Fruit fly (Drosophila melanogaster) whole organism, embryonic: ENCODE data around the gene CG3448.

Experiments used
- Aef1 ChIP-seq: fragments of 200-800 bp; sonication (Bioruptor generic); IDR thresholded peaks from 3 replicates; pipeline ENCODE4 v1.3.6; 2022; ENCODE audit warnings: missing biosample characterization, missing genetic modification characterization
- Blimp-1 ChIP-seq: fragments of 200-800 bp; sonication (Bioruptor generic); optimal IDR thresholded peaks from 3 replicates; lab custom pipeline; 2018; ENCODE audit warnings: missing biosample characterization, missing genetic modification characterization, mild to moderate bottlenecking, moderate library complexity, missing genetic modification reagents
- CG1024 ChIP-seq: fragments of 200-800 bp; sonication (Bioruptor generic); IDR thresholded peaks from 2 replicates; pipeline ENCODE4 v1.3.6; 2022; ENCODE audit warnings: missing biosample characterization, missing genetic modification characterization
- CG11398 ChIP-seq: fragments of 200-800 bp; sonication (Bioruptor generic); optimal IDR thresholded peaks from 2 replicates; lab custom pipeline; 2016; ENCODE audit warnings: missing biosample characterization, missing genetic modification characterization
- CG11504 ChIP-seq: fragments of 200-800 bp; sonication (Bioruptor generic); optimal IDR thresholded peaks from 3 replicates; lab custom pipeline; 2019; ENCODE audit warnings: missing biosample characterization, mild to moderate bottlenecking, missing genetic modification characterization, moderate library complexity
- CG12071 ChIP-seq: fragments of 200-800 bp; sonication (Bioruptor generic); optimal IDR thresholded peaks from 3 replicates; lab custom pipeline; 2018; ENCODE audit warnings: missing biosample characterization, mild to moderate bottlenecking, missing genetic modification characterization
- CG12299 ChIP-seq: fragments of 200-800 bp; sonication (Bioruptor generic); optimal IDR thresholded peaks from 2 replicates; lab custom pipeline; 2018; ENCODE audit warnings: missing biosample characterization, mild to moderate bottlenecking, missing genetic modification characterization
- CG13123 ChIP-seq: fragments of 200-800 bp; sonication (Bioruptor generic); optimal IDR thresholded peaks from 2 replicates; lab custom pipeline; 2016; ENCODE audit warnings: missing biosample characterization, missing genetic modification characterization
- CG15269 ChIP-seq: fragments of 200-800 bp; sonication (Bioruptor generic); optimal IDR thresholded peaks from 2 replicates; lab custom pipeline; 2018; ENCODE audit warnings: missing biosample characterization, mild to moderate bottlenecking, missing genetic modification characterization, moderate library complexity
- CG15479 ChIP-seq: fragments of 200-800 bp; sonication (Bioruptor generic); optimal IDR thresholded peaks from 3 replicates; lab custom pipeline; 2019; ENCODE audit warnings: missing biosample characterization, mild to moderate bottlenecking, missing genetic modification characterization, moderate library complexity
- CG15514 ChIP-seq: fragments of 200-800 bp; sonication (Bioruptor generic); optimal IDR thresholded peaks from 3 replicates; lab custom pipeline; 2017; ENCODE audit warnings: missing biosample characterization, missing genetic modification characterization, mild to moderate bottlenecking, moderate library complexity, missing genetic modification reagents
- CG18262 ChIP-seq: fragments of 200-800 bp; optimal IDR thresholded peaks from 3 replicates; lab custom pipeline; 2019; ENCODE audit warnings: missing biosample characterization, mild to moderate bottlenecking, missing genetic modification characterization, moderate library complexity
- CG18599 ChIP-seq: fragments of 200-800 bp; sonication (Bioruptor generic); optimal IDR thresholded peaks from 3 replicates; lab custom pipeline; 2017; ENCODE audit warnings: missing biosample characterization, missing genetic modification characterization, mild to moderate bottlenecking, moderate library complexity, missing genetic modification reagents
- CG18764 ChIP-seq: fragments of 200-800 bp; sonication (Bioruptor generic); optimal IDR thresholded peaks from 3 replicates; lab custom pipeline; 2016; ENCODE audit warnings: missing biosample characterization, missing genetic modification characterization
- CG31441 ChIP-seq: fragments of 200-800 bp; sonication (Bioruptor generic); IDR thresholded peaks from 2 replicates; pipeline ENCODE4 v1.3.6; 2022; ENCODE audit warnings: missing biosample characterization, missing genetic modification characterization
- CG34376 ChIP-seq: fragments of 200-800 bp; sonication (Bioruptor generic); optimal IDR thresholded peaks from 2 replicates; lab custom pipeline; 2018; ENCODE audit warnings: missing biosample characterization, mild to moderate bottlenecking, missing genetic modification characterization
- CG4424 ChIP-seq: fragments of 200-800 bp; sonication (Bioruptor generic); optimal IDR thresholded peaks from 3 replicates; lab custom pipeline; 2016; ENCODE audit warnings: missing biosample characterization, missing genetic modification characterization
- CG6854 ChIP-seq: fragments of 200-800 bp; sonication (Bioruptor generic); optimal IDR thresholded peaks from 3 replicates; lab custom pipeline; 2017; ENCODE audit warnings: missing biosample characterization, mild to moderate bottlenecking, missing genetic modification characterization
- CG7928 ChIP-seq: fragments of 200-800 bp; sonication (Bioruptor generic); optimal IDR thresholded peaks from 2 replicates; lab custom pipeline; 2017; ENCODE audit warnings: missing biosample characterization, mild to moderate bottlenecking, missing genetic modification characterization
- CG8359 ChIP-seq: fragments of 200-800 bp; sonication (Bioruptor generic); optimal IDR thresholded peaks from 2 replicates; lab custom pipeline; 2017; ENCODE audit warnings: missing biosample characterization, mild to moderate bottlenecking, missing genetic modification characterization, borderline replicate concordance
- CoRest ChIP-seq: fragments of 200-800 bp; sonication (Bioruptor generic); optimal IDR thresholded peaks from 3 replicates; lab custom pipeline; 2018; ENCODE audit warnings: missing biosample characterization, mild to moderate bottlenecking, missing genetic modification characterization, moderate library complexity
- Dp ChIP-seq: fragments of 200-800 bp; sonication (Bioruptor generic); optimal IDR thresholded peaks from 2 replicates; lab custom pipeline; 2018; ENCODE audit warnings: missing biosample characterization, mild to moderate bottlenecking, missing genetic modification characterization, moderate library complexity
- ERR ChIP-seq: fragments of 200-800 bp; sonication (Bioruptor generic); optimal IDR thresholded peaks from 2 replicates; lab custom pipeline; 2016; ENCODE audit warnings: missing biosample characterization, missing genetic modification characterization
- HHEX ChIP-seq: fragments of 200-800 bp; sonication (Bioruptor generic); optimal IDR thresholded peaks from 3 replicates; lab custom pipeline; 2017; ENCODE audit warnings: missing biosample characterization, mild to moderate bottlenecking, missing genetic modification characterization, missing genetic modification reagents
- HLH54F ChIP-seq: fragments of 200-800 bp; sonication (Bioruptor generic); optimal IDR thresholded peaks from 3 replicates; lab custom pipeline; 2016; ENCODE audit warnings: missing biosample characterization, missing genetic modification characterization
- Hmr ChIP-seq: fragments of 200-800 bp; sonication (Bioruptor generic); optimal IDR thresholded peaks from 3 replicates; lab custom pipeline; 2017; ENCODE audit warnings: mild to moderate bottlenecking, missing biosample characterization, missing genetic modification reagents, missing genetic modification characterization
- Hsf ChIP-seq: fragments of 200-800 bp; sonication (Bioruptor generic); optimal IDR thresholded peaks from 3 replicates; lab custom pipeline; 2016; ENCODE audit warnings: missing biosample characterization, missing genetic modification characterization
- Lhr ChIP-seq: fragments of 200-800 bp; sonication (Bioruptor generic); optimal IDR thresholded peaks from 3 replicates; lab custom pipeline; 2017; ENCODE audit warnings: mild to moderate bottlenecking, missing biosample characterization, missing genetic modification reagents, missing genetic modification characterization
- Lim3 ChIP-seq: fragments of 200-800 bp; sonication (Bioruptor generic); IDR thresholded peaks from 2 replicates; pipeline ENCODE4 v1.3.6; 2022; ENCODE audit warnings: missing biosample characterization, missing genetic modification characterization
- Max ChIP-seq: fragments of 200-800 bp; sonication (Bioruptor generic); optimal IDR thresholded peaks from 2 replicates; lab custom pipeline; 2016; ENCODE audit warnings: missing biosample characterization, mild to moderate bottlenecking, missing genetic modification characterization
- Meics ChIP-seq: fragments of 200-800 bp; sonication (Bioruptor generic); optimal IDR thresholded peaks from 2 replicates; lab custom pipeline; 2017; ENCODE audit warnings: missing biosample characterization, mild to moderate bottlenecking, missing genetic modification characterization
- Oli ChIP-seq: fragments of 200-800 bp; sonication (Bioruptor generic); optimal IDR thresholded peaks from 2 replicates; lab custom pipeline; 2018; ENCODE audit warnings: missing biosample characterization, mild to moderate bottlenecking, missing genetic modification characterization, moderate library complexity
- Sox100B ChIP-seq: fragments of 200-800 bp; sonication (Bioruptor generic); optimal IDR thresholded peaks from 3 replicates; lab custom pipeline; 2018; ENCODE audit warnings: missing biosample characterization, mild to moderate bottlenecking, missing genetic modification characterization
- Sry-β ChIP-seq: fragments of 200-800 bp; sonication (Bioruptor generic); optimal IDR thresholded peaks from 2 replicates; lab custom pipeline; 2018; ENCODE audit warnings: missing biosample characterization, mild to moderate bottlenecking, missing genetic modification characterization, moderate library complexity
- Vsx1 ChIP-seq: fragments of 200-800 bp; sonication (Bioruptor generic); optimal IDR thresholded peaks from 2 replicates; lab custom pipeline; 2017; ENCODE audit warnings: missing biosample characterization, mild to moderate bottlenecking, missing genetic modification characterization, missing genetic modification reagents
- Xbp1 ChIP-seq: fragments of 200-800 bp; sonication (Bioruptor generic); optimal IDR thresholded peaks from 3 replicates; lab custom pipeline; 2016; ENCODE audit warnings: missing biosample characterization, mild to moderate bottlenecking, missing genetic modification characterization
- ase ChIP-seq: fragments of 200-800 bp; sonication (Bioruptor generic); IDR thresholded peaks from 3 replicates; pipeline ENCODE4 v1.3.6; 2022; ENCODE audit warnings: missing biosample characterization, missing genetic modification characterization
- dmrt99B ChIP-seq: fragments of 200-800 bp; sonication (Bioruptor generic); optimal IDR thresholded peaks from 2 replicates; lab custom pipeline; 2018; ENCODE audit warnings: missing biosample characterization, mild to moderate bottlenecking, missing genetic modification characterization, moderate library complexity
- fd3F ChIP-seq: fragments of 200-800 bp; sonication (Bioruptor generic); optimal IDR thresholded peaks from 2 replicates; lab custom pipeline; 2018; ENCODE audit warnings: missing biosample characterization, mild to moderate bottlenecking, missing genetic modification characterization, moderate library complexity
- gcm ChIP-seq: fragments of 200-800 bp; sonication (Bioruptor generic); optimal IDR thresholded peaks from 2 replicates; lab custom pipeline; 2019; ENCODE audit warnings: missing biosample characterization, mild to moderate bottlenecking, missing genetic modification characterization, moderate library complexity
- gem ChIP-seq: fragments of 200-800 bp; sonication (Bioruptor generic); optimal IDR thresholded peaks from 2 replicates; lab custom pipeline; 2019; ENCODE audit warnings: missing biosample characterization, mild to moderate bottlenecking, missing genetic modification characterization, moderate library complexity
- gro ChIP-seq: fragments of 200-800 bp; sonication (Bioruptor generic); optimal IDR thresholded peaks from 2 replicates; lab custom pipeline; 2016; ENCODE audit warnings: missing biosample characterization, missing genetic modification characterization
- kay ChIP-seq: fragments of 200-800 bp; sonication (Bioruptor generic); optimal IDR thresholded peaks from 2 replicates; lab custom pipeline; 2016; ENCODE audit warnings: missing biosample characterization, missing genetic modification characterization
- lilli ChIP-seq: fragments of 200-800 bp; sonication (Bioruptor generic); optimal IDR thresholded peaks from 3 replicates; lab custom pipeline; 2016; ENCODE audit warnings: missing biosample characterization, missing genetic modification characterization
- pho ChIP-seq: fragments of 200-800 bp; sonication (Bioruptor generic); optimal IDR thresholded peaks from 2 replicates; lab custom pipeline; 2016; ENCODE audit warnings: missing biosample characterization, missing genetic modification characterization
- prd ChIP-seq, 3 experiments: fragments of >200 bp in 2 of 3; fragments of 200-800 bp in 1 of 3; sonication (Bioruptor generic) in 1 of 3; optimal IDR thresholded peaks in 2 of 3; IDR thresholded peaks in 1 of 3; 2 replicates in 2 of 3; 3 replicates in 1 of 3; pipeline versions ENCODE4 v1.3.6 to Lab custom; 2017 to 2022; ENCODE audit warnings: missing biosample characterization in 1 of 3, missing genetic modification characterization in 1 of 3
- ranshi ChIP-seq: fragments of 200-800 bp; sonication (Bioruptor generic); IDR thresholded peaks from 2 replicates; pipeline ENCODE4 v1.3.6; 2022; ENCODE audit warnings: missing biosample characterization, missing genetic modification characterization
- ro ChIP-seq: fragments of 200-800 bp; sonication (Bioruptor generic); IDR thresholded peaks from 2 replicates; pipeline ENCODE4 v1.3.6; 2022; ENCODE audit warnings: missing biosample characterization, missing genetic modification characterization
- slbo ChIP-seq: fragments of 200-800 bp; sonication (Bioruptor generic); IDR thresholded peaks from 2 replicates; pipeline ENCODE4 v1.3.6; 2022; ENCODE audit warnings: missing biosample characterization, missing genetic modification characterization
- tin ChIP-seq: fragments of 200-800 bp; sonication (Bioruptor generic); optimal IDR thresholded peaks from 3 replicates; lab custom pipeline; 2016; ENCODE audit warnings: missing biosample characterization, missing genetic modification characterization

Gene CG3448

DNA sequence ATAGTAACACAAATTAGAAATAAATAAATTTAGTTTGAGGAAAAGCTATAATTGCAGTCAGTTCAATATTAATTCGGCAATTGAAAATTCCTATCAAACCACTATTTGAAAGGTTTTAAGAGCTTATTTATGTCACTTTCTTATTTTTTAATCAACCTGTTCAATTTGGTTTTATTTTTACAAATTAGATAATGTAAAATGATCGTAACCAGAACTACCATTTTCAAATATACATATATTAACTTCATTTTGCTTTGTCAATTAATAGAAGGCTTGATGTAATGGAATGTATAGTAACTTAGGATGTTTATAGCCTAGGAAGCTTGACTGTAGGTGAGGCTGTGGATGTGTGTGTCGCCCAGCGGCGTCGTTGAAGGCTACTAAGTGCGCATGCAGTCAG lies 15.2 kb upstream of the CG3448 start (continued):
- TF ChIP-seq Max (GFP tag; lab: Kevin White, UChicago) (no peak), CG15479 (GFP tag; lab: Kevin White, UChicago) (no peak), CG7928 (GFP tag; lab: Kevin White, UChicago) (no peak), Oli (peak; percentile 48), gcm (GFP tag; lab: Kevin White, UChicago) (no peak), slbo (no peak), CG12299 (no peak), HHEX (GFP tag; lab: Kevin White, UChicago) (no peak), ase (no peak), Dp (no peak), Sry-β (GFP tag; lab: Kevin White, UChicago) (no peak), Vsx1 (GFP tag; lab: Kevin White, UChicago) (no peak), Blimp-1 (GFP tag; lab: Kevin White, UChicago) (peak; percentile 13), CG11398 (GFP tag; lab: Kevin White, UChicago) (no peak), CG31441 (GFP tag; lab: Robert Waterston, UW) (peak; percentile 51; the same call in 1 of the 2 replicates), HLH54F (GFP tag; lab: Kevin White, UChicago) (no peak), CG1024 (GFP tag; lab: Robert Waterston, UW) (no peak), ro (no peak), CG18764 (no peak), fd3F (GFP tag; lab: Kevin White, UChicago) (no peak), Lim3 (GFP tag; lab: Robert Waterston, UW) (no peak), gem (tag; lab: Kevin White, UChicago) (peak; percentile 64), Hmr (GFP tag; lab: Kevin White, UChicago) (peak; percentile 32), CoRest (tag; lab: Kevin White, UChicago) (peak; percentile 17), dmrt99B (tag; lab: Kevin White, UChicago) (peak; percentile 60), CG15269 (peak; percentile 26), CG12071 (no peak), gro (GFP tag; lab: Kevin White, UChicago) (no peak), Meics (GFP tag; lab: Kevin White, UChicago) (peak; percentile 41), prd (optimal IDR thresholded peaks at IDR 0.05; lab: Kevin White, UChicago) (no peak), prd (GFP tag; IDR thresholded peaks at IDR 0.05; lab: Robert Waterston, UW) (0 out of 3 replicates have a peak, but pooled peaks have one; percentile 10), CG8359 (no peak), CG13123 (GFP tag; lab: Kevin White, UChicago) (no peak), CG18262 (tag; lab: Kevin White, UChicago) (peak; percentile 28), CG4424 (peak; percentile 12), CG34376 (GFP tag; lab: Kevin White, UChicago) (peak; percentile 37), kay (no peak), ranshi (no peak), ERR (GFP tag; lab: Kevin White, UChicago) (no peak), CG6854 (GFP tag; lab: Kevin White, UChicago) (no peak), Lhr (GFP tag; lab: Kevin White, UChicago) (no peak), tin (GFP tag; lab: Kevin White, UChicago) (no peak), Aef1 (GFP tag; lab: Robert Waterston, UW) (no peak), CG18599 (GFP tag; lab: Kevin White, UChicago) (peak; percentile 58), Xbp1 (GFP tag; lab: Kevin White, UChicago) (peak; percentile 11), lilli (GFP tag; lab: Kevin White, UChicago) (peak; percentile 29), CG11504 (tag; lab: Kevin White, UChicago) (peak; percentile 69), Sox100B (GFP tag; lab: Kevin White, UChicago) (peak; percentile 15), pho (GFP tag; lab: Kevin White, UChicago) (peak; percentile 25), Hsf (GFP tag; lab: Kevin White, UChicago) (peak; percentile 8), CG15514 (GFP tag; lab: Kevin White, UChicago) (no peak)
